Worm (Caenorhabditis elegans) whole organism, mixed stage, embryonic: ENCODE data around the gene ZK262.8.

ENCODE experiments used
- M03D4.4 ChIP-seq: sonication (generic microtip); optimal IDR thresholded peaks from 2 replicates; lab custom pipeline; 2017; ENCODE audit warnings: mild to moderate bottlenecking, missing genetic modification characterization, missing compliant biosample characterization
- bed-3 ChIP-seq: fragments of 200-800 bp; sonication (Bioruptor generic); optimal IDR thresholded peaks from 3 replicates; lab custom pipeline; 2018; ENCODE audit warnings: mild to moderate bottlenecking, missing genetic modification characterization, moderate library complexity, missing compliant biosample characterization
- blmp-1 ChIP-seq: fragments of 150-350 bp; optimal IDR thresholded peaks from 2 replicates; lab custom pipeline; 2014; ENCODE audit warnings: missing biosample characterization, missing genetic modification characterization
- ceh-39 ChIP-seq: fragments of 150-350 bp; optimal IDR thresholded peaks from 2 replicates; lab custom pipeline; 2014; ENCODE audit warnings: missing biosample characterization, missing genetic modification characterization
- ceh-43 ChIP-seq: fragments of 200-800 bp; sonication (Bioruptor generic); optimal IDR thresholded peaks from 2 replicates; lab custom pipeline; 2018; ENCODE audit warnings: mild to moderate bottlenecking, missing genetic modification characterization, moderate library complexity, missing compliant biosample characterization
- ceh-83 ChIP-seq: fragments of 200-800 bp; sonication (Bioruptor generic); optimal IDR thresholded peaks from 2 replicates; lab custom pipeline; 2018; ENCODE audit warnings: mild to moderate bottlenecking, missing genetic modification characterization, missing compliant biosample characterization
- ces-1 ChIP-seq: fragments of 150-350 bp; optimal IDR thresholded peaks from 2 replicates; lab custom pipeline; 2014; ENCODE audit warnings: missing biosample characterization, missing genetic modification reagents, missing genetic modification characterization
- cnd-1 ChIP-seq: fragments of 200-800 bp; sonication (Bioruptor generic); optimal IDR thresholded peaks from 2 replicates; lab custom pipeline; 2018; ENCODE audit warnings: mild to moderate bottlenecking, missing genetic modification characterization, missing compliant biosample characterization
- drap-1 ChIP-seq: fragments of 200-800 bp; sonication (Bioruptor generic); optimal IDR thresholded peaks from 3 replicates; lab custom pipeline; 2018; ENCODE audit warnings: mild to moderate bottlenecking, missing genetic modification characterization, missing compliant biosample characterization
- elt-3 ChIP-seq: fragments of 150-350 bp; optimal IDR thresholded peaks from 2 replicates; lab custom pipeline; 2014; ENCODE audit warnings: missing biosample characterization, missing genetic modification characterization
- flh-1 ChIP-seq: fragments of 200-800 bp; sonication (Bioruptor generic); optimal IDR thresholded peaks from 2 replicates; lab custom pipeline; 2018; ENCODE audit warnings: mild to moderate bottlenecking, missing genetic modification characterization, moderate library complexity, missing compliant biosample characterization
- ham-2 ChIP-seq: fragments of 200-800 bp; sonication (Bioruptor generic); optimal IDR thresholded peaks from 2 replicates; lab custom pipeline; 2018; ENCODE audit warnings: mild to moderate bottlenecking, missing genetic modification characterization, missing compliant biosample characterization
- hlh-1 ChIP-seq: fragments of 150-350 bp; optimal IDR thresholded peaks from 2 replicates; lab custom pipeline; 2014; ENCODE audit warnings: missing biosample characterization, missing genetic modification reagents, missing genetic modification characterization
- lin-13 ChIP-seq: fragments of 150-350 bp; optimal IDR thresholded peaks from 2 replicates; lab custom pipeline; 2014; ENCODE audit warnings: missing biosample characterization, missing genetic modification characterization
- lsy-2 ChIP-seq: fragments of 150-350 bp; optimal IDR thresholded peaks from 2 replicates; lab custom pipeline; 2014; ENCODE audit warnings: missing biosample characterization, missing genetic modification characterization
- mab-5 ChIP-seq: fragments of 150-350 bp; optimal IDR thresholded peaks from 2 replicates; lab custom pipeline; 2014; ENCODE audit warnings: missing biosample characterization, missing genetic modification characterization
- mep-1 ChIP-seq: fragments of 150-350 bp; optimal IDR thresholded peaks from 2 replicates; lab custom pipeline; 2017; ENCODE audit warnings: missing biosample characterization, missing genetic modification reagents, missing genetic modification characterization, inconsistent platforms
- nhr-12 ChIP-seq: fragments of 150-350 bp; optimal IDR thresholded peaks from 2 replicates; lab custom pipeline; 2014; ENCODE audit warnings: missing biosample characterization, missing genetic modification characterization
- nhr-2 ChIP-seq: fragments of 150-350 bp; optimal IDR thresholded peaks from 2 replicates; lab custom pipeline; 2014; ENCODE audit warnings: missing biosample characterization, missing genetic modification characterization
- nhr-237 ChIP-seq: fragments of 150-350 bp; optimal IDR thresholded peaks from 2 replicates; lab custom pipeline; 2014; ENCODE audit warnings: missing biosample characterization, missing genetic modification characterization
- nhr-28 ChIP-seq: fragments of 150-350 bp; optimal IDR thresholded peaks from 2 replicates; lab custom pipeline; 2014; ENCODE audit warnings: missing biosample characterization, missing genetic modification characterization
- pha-4 ChIP-seq: fragments of 150-350 bp; optimal IDR thresholded peaks from 2 replicates; lab custom pipeline; 2018; ENCODE audit warnings: missing biosample characterization, missing genetic modification reagents, missing genetic modification characterization
- sem-2 ChIP-seq: fragments of 200-800 bp; sonication (Bioruptor generic); optimal IDR thresholded peaks from 2 replicates; lab custom pipeline; 2018; ENCODE audit warnings: mild to moderate bottlenecking, missing genetic modification characterization, missing compliant biosample characterization
- snpc-4 ChIP-seq: fragments of 150-350 bp; optimal IDR thresholded peaks from 2 replicates; lab custom pipeline; 2014; ENCODE audit warnings: missing biosample characterization, missing genetic modification characterization
- sptf-1 ChIP-seq: sonication (generic microtip); optimal IDR thresholded peaks from 2 replicates; lab custom pipeline; 2017; ENCODE audit warnings: mild to moderate bottlenecking, missing genetic modification characterization, moderate library complexity, missing compliant biosample characterization
- tbx-8 ChIP-seq: fragments of 200-800 bp; sonication (Bioruptor generic); optimal IDR thresholded peaks from 2 replicates; lab custom pipeline; 2018; ENCODE audit warnings: mild to moderate bottlenecking, missing genetic modification characterization, moderate library complexity, missing compliant biosample characterization
- unc-120 ChIP-seq: sonication (generic microtip); optimal IDR thresholded peaks from 2 replicates; lab custom pipeline; 2017; ENCODE audit warnings: missing genetic modification characterization, missing compliant biosample characterization; ENCODE audit not compliant: poor library complexity, severe bottlenecking
- unc-39 ChIP-seq: fragments of 150-350 bp; optimal IDR thresholded peaks from 2 replicates; lab custom pipeline; 2014; ENCODE audit warnings: missing biosample characterization, missing genetic modification characterization
- unc-62 ChIP-seq: fragments of 150-350 bp; optimal IDR thresholded peaks from 2 replicates; lab custom pipeline; 2014; ENCODE audit warnings: missing biosample characterization, missing genetic modification reagents, missing genetic modification characterization
- zip-8 ChIP-seq: fragments of 150-350 bp; optimal IDR thresholded peaks from 2 replicates; lab custom pipeline; 2014; ENCODE audit warnings: missing biosample characterization, missing genetic modification characterization
- ztf-11 ChIP-seq: fragments of 150-350 bp; optimal IDR thresholded peaks from 2 replicates; lab custom pipeline; 2014; ENCODE audit warnings: missing biosample characterization, missing genetic modification characterization

Gene ZK262.8

DNA sequence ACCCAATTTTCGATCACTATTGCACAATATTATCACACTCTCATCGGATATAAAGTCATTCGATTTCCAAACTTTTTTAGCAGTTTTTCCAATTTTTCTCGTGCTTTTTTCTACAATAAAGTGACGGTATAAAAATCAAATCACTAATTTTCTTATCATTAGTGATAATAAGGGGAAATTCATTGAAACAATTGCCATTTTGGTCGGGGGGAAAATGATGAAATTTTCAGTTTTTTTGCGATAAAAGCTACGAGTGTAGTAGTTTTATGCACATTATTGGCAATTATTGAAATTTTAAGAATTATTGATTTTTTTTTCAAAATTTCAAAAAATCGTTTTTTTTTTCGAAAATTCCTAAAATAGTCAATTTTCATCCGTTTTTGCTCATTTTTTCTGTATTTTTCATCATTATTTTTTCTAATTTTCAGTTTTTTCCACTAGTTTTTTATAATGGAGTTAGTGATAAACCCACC is 24.2 kb downstream of the ZK262.8 start, which contains the start of gene ZK228.4:
Gene ZK228.4 (plus strand): TSS at position 423 of the 473 bp plus-strand sequence.
- TF ChIP-seq pha-4 (tag; lab: Kevin White, UChicago) (no peak), tbx-8 (GFP tag; lab: Kevin White, UChicago) (no peak), ztf-11 (tag; lab: Kevin White, UChicago) (no peak), bed-3 (no peak), lsy-2 (tag; lab: Kevin White, UChicago) (no peak), nhr-28 (no peak), mab-5 (no peak), sem-2 (GFP tag; lab: Kevin White, UChicago) (no peak), M03D4.4 (tag; lab: Kevin White, UChicago) (no peak), nhr-2 (no peak), drap-1 (no peak), unc-120 (tag; lab: Kevin White, UChicago) (no peak), elt-3 (tag; lab: Kevin White, UChicago) (no peak), unc-39 (tag; lab: Kevin White, UChicago) (no peak), lin-13 (no peak), sptf-1 (tag; lab: Kevin White, UChicago) (no peak), ceh-39 (tag; lab: Kevin White, UChicago) (no peak)

DNA sequence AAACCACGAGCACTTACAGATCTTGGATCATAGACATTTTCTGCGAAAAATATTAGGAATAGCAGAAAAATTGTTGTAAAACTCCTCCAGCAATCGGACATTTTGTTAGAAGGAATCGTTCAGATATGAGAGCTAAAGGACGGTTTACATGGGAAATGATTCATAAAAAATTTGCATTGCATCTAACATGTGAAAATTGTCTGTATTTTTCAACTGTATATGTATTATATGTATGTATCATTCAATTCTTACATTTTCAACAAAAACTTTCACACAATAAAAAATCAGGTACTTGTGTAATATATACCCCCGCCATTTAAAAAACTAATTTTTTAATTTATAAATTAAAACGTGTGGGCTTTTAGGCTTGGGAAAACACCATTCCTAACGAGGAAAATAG is 29.9 kb downstream of the ZK262.8 start, which contains the start of gene ZK228.13:
Gene ZK228.13 (minus strand): TSS at position 101 of the 400 bp plus-strand sequence.
- no peak for TF ChIP-seq blmp-1 (tag; lab: Kevin White, UChicago)
- TF ChIP-seq lin-13: no peak
- no peak for TF ChIP-seq flh-1 (GFP tag; lab: Kevin White, UChicago)
- no peak for TF ChIP-seq mep-1 (tag; lab: Kevin White, UChicago)
- TF ChIP-seq tbx-8 (GFP tag; lab: Kevin White, UChicago): no peak
- TF ChIP-seq nhr-2: no peak
- no peak for TF ChIP-seq pha-4 (tag; lab: Kevin White, UChicago)
- TF ChIP-seq lsy-2 (tag; lab: Kevin White, UChicago): no peak
- TF ChIP-seq cnd-1 (tag; lab: Kevin White, UChicago): no peak
- no peak for TF ChIP-seq ceh-43 (GFP tag; lab: Kevin White, UChicago)
- TF ChIP-seq unc-39 (tag; lab: Kevin White, UChicago): no peak
- TF ChIP-seq nhr-12 (tag; lab: Kevin White, UChicago): no peak
- no peak for TF ChIP-seq sem-2 (GFP tag; lab: Kevin White, UChicago)

- TF ChIP-seq lin-13: no peak
These were observed 35.2 kb downstream of the ZK262.8 start, which contains the start of gene srh-182 for ce11 chrV:18473415-18473814. TSS of gene srh-182 (minus strand) at chrV:18473515.

ce11 chrV:18474223-18474622 is 36.0 kb downstream of the ZK262.8 start, which contains the start of gene srh-181:
TSS of gene srh-181 (plus strand) at chrV:18474523.
- TF ChIP-seq nhr-237: no peak

- TF ChIP-seq hlh-1 (tag; lab: Kevin White, UChicago) (no peak), lin-13 (no peak), elt-3 (tag; lab: Kevin White, UChicago) (no peak), zip-8 (tag; lab: Kevin White, UChicago) (no peak), unc-39 (tag; lab: Kevin White, UChicago) (no peak), ham-2 (GFP tag; lab: Kevin White, UChicago) (no peak), nhr-28 (no peak), unc-120 (tag; lab: Kevin White, UChicago) (no peak), ceh-83 (no peak), M03D4.4 (tag; lab: Kevin White, UChicago) (no peak), unc-62 (GFP tag; lab: Kevin White, UChicago) (no peak), drap-1 (no peak), nhr-237 (no peak), nhr-12 (tag; lab: Kevin White, UChicago) (no peak), cnd-1 (tag; lab: Kevin White, UChicago) (no peak), ces-1 (no peak), snpc-4 (tag; lab: Kevin White, UChicago) (no peak), ceh-43 (GFP tag; lab: Kevin White, UChicago) (no peak), bed-3 (no peak), pha-4 (tag; lab: Kevin White, UChicago) (no peak)
These were observed 37.9 kb downstream of the ZK262.8 start, which contains the start of gene srh-179 for ce11 chrV:18476090-18476489. TSS of gene srh-179 (plus strand) at chrV:18476390.
